Fruit fly (Drosophila melanogaster) whole organism, wandering third instar larva: ENCODE measurements around the gene CG5191.

Experiments used
- Abd-B ChIP-seq: fragments of >200 bp; optimal IDR thresholded peaks from 2 replicates; lab custom pipeline; 2017; ENCODE audit warnings: missing biosample characterization, missing genetic modification characterization
- CG32264 ChIP-seq: fragments of 200-800 bp; sonication (Bioruptor generic); optimal IDR thresholded peaks from 2 replicates; lab custom pipeline; 2016; ENCODE audit warnings: missing biosample characterization, missing genetic modification characterization
- CG9705 ChIP-seq: fragments of 200-800 bp; sonication (Bioruptor generic); optimal IDR thresholded peaks from 2 replicates; lab custom pipeline; 2018; ENCODE audit warnings: missing biosample characterization, mild to moderate bottlenecking, missing genetic modification characterization
- Dfd ChIP-seq: fragments of >200 bp; optimal IDR thresholded peaks from 2 replicates; lab custom pipeline; 2017; ENCODE audit warnings: missing biosample characterization, missing genetic modification characterization
- Dif ChIP-seq: fragments of 200-275, 200-300 bp; sonication (Bioruptor generic); optimal IDR thresholded peaks from 2 replicates; lab custom pipeline; 2018; ENCODE audit warnings: missing biosample characterization, missing genetic modification characterization; ENCODE audit not compliant: partially characterized antibody
- GATAd ChIP-seq: sonication (Bioruptor generic); optimal IDR thresholded peaks from 2 replicates; lab custom pipeline; 2016; ENCODE audit warnings: missing biosample characterization, missing genetic modification characterization
- HLH106 ChIP-seq: fragments of 200-800 bp; optimal IDR thresholded peaks from 3 replicates; lab custom pipeline; 2019; ENCODE audit warnings: missing biosample characterization, mild to moderate bottlenecking, missing genetic modification characterization, moderate library complexity
- Hnf4 ChIP-seq: fragments of 200-800 bp; sonication (Bioruptor generic); optimal IDR thresholded peaks from 2 replicates; lab custom pipeline; 2016; ENCODE audit warnings: missing biosample characterization, mild to moderate bottlenecking, missing genetic modification characterization
- Hr78 ChIP-seq: fragments of >200 bp; optimal IDR thresholded peaks from 2 replicates; lab custom pipeline; 2017; ENCODE audit warnings: missing biosample characterization, missing genetic modification characterization
- Hr83 ChIP-seq: fragments of 200-300 bp; sonication (Bioruptor generic); optimal IDR thresholded peaks from 2 replicates; lab custom pipeline; 2016; ENCODE audit warnings: missing biosample characterization, mild to moderate bottlenecking, missing genetic modification characterization, moderate library complexity; ENCODE audit not compliant: poor library complexity, severe bottlenecking
- Jra ChIP-seq: sonication (Bioruptor generic); optimal IDR thresholded peaks from 2 replicates; lab custom pipeline; 2016; ENCODE audit warnings: missing biosample characterization, missing genetic modification characterization
- Mio ChIP-seq: sonication (Bioruptor generic); optimal IDR thresholded peaks from 2 replicates; lab custom pipeline; 2016; ENCODE audit warnings: missing biosample characterization, missing genetic modification characterization
- Myc ChIP-seq: fragments of >200 bp; optimal IDR thresholded peaks from 2 replicates; lab custom pipeline; 2017
- N ChIP-seq: fragments of >200 bp; optimal IDR thresholded peaks from 2 replicates; lab custom pipeline; 2018; ENCODE audit warnings: missing biosample characterization, missing external identifiers, missing genetic modification characterization
- OdsH ChIP-seq: fragments of 200-800 bp; sonication (Bioruptor generic); optimal IDR thresholded peaks from 2 replicates; lab custom pipeline; 2016; ENCODE audit warnings: missing biosample characterization, mild to moderate bottlenecking, missing genetic modification characterization
- Rel ChIP-seq, 2 experiments: fragments of 200-800 bp; sonication (Bioruptor generic) in 1 of 2; optimal IDR thresholded peaks; 2 replicates in 1 of 2; 3 replicates in 1 of 2; lab custom pipeline; 2016 to 2019; ENCODE audit warnings: mild to moderate bottlenecking in 2 of 2, missing biosample characterization in 2 of 2, missing genetic modification characterization in 2 of 2, moderate library complexity in 1 of 2
- Sp1 ChIP-seq: fragments of 200-800 bp; sonication (Bioruptor generic); optimal IDR thresholded peaks from 3 replicates; lab custom pipeline; 2019; ENCODE audit warnings: missing biosample characterization, mild to moderate bottlenecking, missing genetic modification characterization, moderate library complexity
- Vsx2 ChIP-seq: fragments of 200-300, 225-300 bp; sonication (Bioruptor generic); optimal IDR thresholded peaks from 2 replicates; lab custom pipeline; 2018; ENCODE audit warnings: missing biosample characterization, missing genetic modification characterization; ENCODE audit not compliant: partially characterized antibody
- brk ChIP-seq: fragments of 200-800 bp; sonication (Bioruptor generic); optimal IDR thresholded peaks from 2 replicates; lab custom pipeline; 2016; ENCODE audit warnings: missing biosample characterization, mild to moderate bottlenecking, missing genetic modification characterization
- dl ChIP-seq, 2 experiments: fragments of 175-275, 200-275 bp in 1 of 2; fragments of 200-275 bp in 1 of 2; sonication (Bioruptor generic); optimal IDR thresholded peaks; lab custom pipeline; 2018; ENCODE audit warnings: mild to moderate bottlenecking in 2 of 2, missing biosample characterization in 2 of 2, missing genetic modification characterization in 2 of 2, moderate library complexity in 2 of 2; ENCODE audit not compliant: partially characterized antibody in 2 of 2, insufficient read depth in 1 of 2
- dmrt93B ChIP-seq: fragments of 200-800 bp; sonication (Bioruptor generic); optimal IDR thresholded peaks from 2 replicates; lab custom pipeline; 2018; ENCODE audit warnings: missing biosample characterization, mild to moderate bottlenecking, missing genetic modification characterization
- dsf ChIP-seq: sonication (Bioruptor generic); optimal IDR thresholded peaks from 2 replicates; lab custom pipeline; 2016; ENCODE audit warnings: missing biosample characterization, missing genetic modification characterization, borderline replicate concordance
- ey ChIP-seq: fragments of 200-800 bp; sonication (Bioruptor generic); optimal IDR thresholded peaks from 2 replicates; lab custom pipeline; 2016; ENCODE audit warnings: missing biosample characterization, missing genetic modification characterization
- foxo ChIP-seq, 2 experiments: fragments of 200-800 bp; sonication (Bioruptor generic); optimal IDR thresholded peaks; 2 replicates in 1 of 2; 3 replicates in 1 of 2; lab custom pipeline; 2016 to 2017; ENCODE audit warnings: missing biosample characterization in 2 of 2, missing genetic modification characterization in 2 of 2
- fru ChIP-seq: fragments of 200-800 bp; sonication (Bioruptor generic); optimal IDR thresholded peaks from 3 replicates; lab custom pipeline; 2016; ENCODE audit warnings: missing biosample characterization, mild to moderate bottlenecking, missing genetic modification characterization
- h ChIP-seq: fragments of 200-800 bp; sonication (Bioruptor generic); optimal IDR thresholded peaks from 3 replicates; lab custom pipeline; 2016; ENCODE audit warnings: missing biosample characterization, mild to moderate bottlenecking, missing genetic modification characterization
- jim ChIP-seq: fragments of 175-275, 200-325 bp; sonication (Bioruptor generic); optimal IDR thresholded peaks from 2 replicates; lab custom pipeline; 2016; ENCODE audit warnings: missing biosample characterization, mild to moderate bottlenecking, missing genetic modification characterization
- lola ChIP-seq: fragments of >200 bp; optimal IDR thresholded peaks from 2 replicates; lab custom pipeline; 2017; ENCODE audit warnings: missing biosample characterization, missing genetic modification characterization
- pan ChIP-seq: fragments of >200 bp; optimal IDR thresholded peaks from 2 replicates; lab custom pipeline; 2017
- psq ChIP-seq: fragments of 200-800 bp; sonication (Bioruptor generic); optimal IDR thresholded peaks from 3 replicates; lab custom pipeline; 2017; ENCODE audit warnings: missing biosample characterization, mild to moderate bottlenecking, missing genetic modification characterization, moderate library complexity
- rgr ChIP-seq: fragments of 200-800 bp; sonication (Bioruptor generic); optimal IDR thresholded peaks from 3 replicates; lab custom pipeline; 2016; ENCODE audit warnings: missing biosample characterization, mild to moderate bottlenecking, missing genetic modification characterization
- sage ChIP-seq: fragments of 200-800 bp; sonication (Bioruptor generic); optimal IDR thresholded peaks from 2 replicates; lab custom pipeline; 2016; ENCODE audit warnings: missing biosample characterization, mild to moderate bottlenecking, missing genetic modification characterization
- tai ChIP-seq: sonication (Bioruptor generic); optimal IDR thresholded peaks from 2 replicates; lab custom pipeline; 2016; ENCODE audit warnings: missing biosample characterization, missing genetic modification characterization
- usp ChIP-seq: fragments of >200 bp; optimal IDR thresholded peaks from 2 replicates; lab custom pipeline; 2017; ENCODE audit warnings: missing biosample characterization, missing genetic modification characterization
- woc ChIP-seq: sonication (Bioruptor generic); optimal IDR thresholded peaks from 2 replicates; lab custom pipeline; 2016; ENCODE audit warnings: missing biosample characterization, mild to moderate bottlenecking, missing genetic modification characterization

Gene CG5191

DNA sequence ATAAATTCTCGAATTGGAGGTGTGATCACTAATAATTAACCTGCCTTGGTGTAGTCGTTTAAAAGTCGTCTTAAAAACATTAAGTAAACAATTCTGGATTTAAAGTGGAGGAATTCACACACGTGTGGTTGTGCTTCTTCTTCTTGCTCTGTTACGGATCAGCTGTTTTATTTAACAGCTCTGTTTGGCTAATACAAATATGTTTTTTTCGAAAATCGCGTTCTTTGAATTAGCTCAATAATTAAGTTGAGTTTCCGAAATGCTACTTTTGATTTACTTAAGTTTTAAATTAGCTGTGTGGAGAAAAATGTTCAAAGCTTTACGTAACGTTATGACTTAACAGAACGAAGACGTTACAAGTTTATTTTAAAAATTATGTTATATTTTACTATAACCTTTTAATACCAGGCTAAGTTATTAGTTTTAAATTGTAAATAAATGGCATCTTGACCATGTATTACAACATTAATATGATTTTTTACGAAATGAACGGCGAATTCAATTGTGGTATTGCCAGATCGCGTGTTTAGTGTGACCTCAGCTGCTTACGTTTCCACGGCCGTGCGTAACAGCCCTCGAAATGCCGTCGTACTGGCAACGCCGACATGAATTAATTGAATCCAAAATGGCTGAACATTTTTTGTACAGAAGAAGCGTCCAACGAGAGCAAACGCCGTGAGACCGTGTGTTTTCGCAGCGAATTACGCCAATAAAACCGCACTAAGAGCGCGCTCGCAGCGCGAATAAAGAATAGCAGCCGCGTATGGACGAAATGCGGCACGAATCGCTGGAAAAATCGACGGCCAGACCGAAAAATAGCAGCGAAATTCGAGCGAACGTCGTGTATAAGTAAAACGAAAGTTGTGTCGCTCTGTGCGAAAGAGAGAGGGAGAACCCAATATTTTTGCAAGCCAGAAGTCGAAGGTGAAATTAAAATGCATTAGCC lies 32.1 kb downstream of the CG5191 start, which contains the start of the genes Pus1 and bon:
Pus1 (minus strand) TSS at position 155 of the 946 bp plus-strand sequence.
bon (plus strand) TSS at position 623 of the 946 bp plus-strand sequence.
- peak; percentile 36 for TF ChIP-seq h
- TF ChIP-seq Hr83 (GFP tag; lab: Kevin White, UChicago), result peak; percentile 39
- TF ChIP-seq Jra (GFP tag; lab: Kevin White, UChicago), result peak; percentile 12
- TF ChIP-seq fru (GFP tag; lab: Kevin White, UChicago), result peak; percentile 1
- TF ChIP-seq Myc (lab: Kevin White, UChicago), result peak; percentile 24
- no peak for TF ChIP-seq Rel (GFP tag; optimal IDR thresholded peaks at IDR 0.05; lab: Kevin White, UChicago)
- peak; percentile 61 for TF ChIP-seq Rel (tag; optimal IDR thresholded peaks at IDR 0.05; lab: Kevin White, UChicago)
- TF ChIP-seq dl (GFP tag; optimal IDR thresholded peaks at IDR 0.05; lab: Kevin White, UChicago; ENCODE audit: insufficient read depth in 1 of 2, partially characterized antibody in 2 of 2), result no peak
- peak; percentile 15 for TF ChIP-seq Sp1 (GFP tag; lab: Kevin White, UChicago)
- no peak for TF ChIP-seq tai (GFP tag; lab: Kevin White, UChicago)
- peak; percentile 30 for TF ChIP-seq rgr (GFP tag; lab: Kevin White, UChicago)
- TF ChIP-seq Abd-B (GFP tag; lab: Kevin White, UChicago), result no peak
- peak; percentile 5 for TF ChIP-seq HLH106 (tag; lab: Kevin White, UChicago)
- TF ChIP-seq Hr78 (GFP tag; lab: Kevin White, UChicago), result no peak
- no peak for TF ChIP-seq usp (GFP tag; lab: Kevin White, UChicago)
- no peak for TF ChIP-seq dsf (GFP tag; lab: Kevin White, UChicago)
- TF ChIP-seq Dfd, result no peak
- TF ChIP-seq N (GFP tag; lab: Kevin White, UChicago), result no peak
- TF ChIP-seq jim, result no peak
- no peak for TF ChIP-seq woc (GFP tag; lab: Kevin White, UChicago)
- peak; percentile 46 for TF ChIP-seq sage (GFP tag; lab: Kevin White, UChicago)
- TF ChIP-seq Hnf4 (GFP tag; lab: Kevin White, UChicago), result peak; percentile 6
- TF ChIP-seq foxo (GFP tag; optimal IDR thresholded peaks at IDR 0.05; lab: Kevin White, UChicago), result peak in 1 of 2 experiments; percentile 59
- peak; percentile 62 for TF ChIP-seq brk
- TF ChIP-seq OdsH (GFP tag; lab: Kevin White, UChicago), result no peak
- peak; percentile 40 for TF ChIP-seq psq
- no peak for TF ChIP-seq ey (GFP tag; lab: Kevin White, UChicago)
- no peak for TF ChIP-seq CG9705 (GFP tag; lab: Kevin White, UChicago)
- no peak for TF ChIP-seq GATAd (GFP tag; lab: Kevin White, UChicago)
- peak; percentile 89 for TF ChIP-seq Vsx2
- no peak for TF ChIP-seq Mio (GFP tag; lab: Kevin White, UChicago)
- peak; percentile 29 for TF ChIP-seq Dif (GFP tag; lab: Kevin White, UChicago)

- TF ChIP-seq HLH106 (tag; lab: Kevin White, UChicago) (no peak), Vsx2 (no peak), Jra (GFP tag; lab: Kevin White, UChicago) (no peak), Hnf4 (GFP tag; lab: Kevin White, UChicago) (no peak), N (GFP tag; lab: Kevin White, UChicago) (no peak), Sp1 (GFP tag; lab: Kevin White, UChicago) (no peak), foxo (GFP tag; optimal IDR thresholded peaks at IDR 0.05; lab: Kevin White, UChicago) (no peak), usp (GFP tag; lab: Kevin White, UChicago) (no peak), lola (GFP tag; lab: Kevin White, UChicago) (no peak), CG32264 (no peak), Rel (GFP tag; optimal IDR thresholded peaks at IDR 0.05; lab: Kevin White, UChicago) (no peak), Rel (tag; optimal IDR thresholded peaks at IDR 0.05; lab: Kevin White, UChicago) (no peak), dl (GFP tag; optimal IDR thresholded peaks at IDR 0.05; lab: Kevin White, UChicago; ENCODE audit: insufficient read depth in 1 of 2, partially characterized antibody in 2 of 2) (no peak), Dif (GFP tag; lab: Kevin White, UChicago) (no peak), brk (no peak), ey (GFP tag; lab: Kevin White, UChicago) (no peak), dsf (GFP tag; lab: Kevin White, UChicago) (no peak), Mio (GFP tag; lab: Kevin White, UChicago) (no peak), pan (no peak), rgr (GFP tag; lab: Kevin White, UChicago) (no peak), dmrt93B (GFP tag; lab: Kevin White, UChicago) (no peak)
- TF ChIP-seq, all 38 proteins: peak for 0
These were observed 32.8 kb downstream of the CG5191 start for dm6 chr3R:20593463-20593838.
